Worm (Caenorhabditis elegans) whole organism, midembryonic: Measurements from ENCODE around the gene odr-1.

ENCODE experiments used
- flt-1 ChIP-seq: fragments of 200-800 bp; sonication (Bioruptor generic); IDR thresholded peaks from 2 replicates; pipeline ENCODE4 v1.3.6; 2022; ENCODE audit warnings: missing genetic modification characterization, missing compliant biosample characterization
- klf-2 ChIP-seq: fragments of 200-800 bp; sonication (Bioruptor generic); conservative IDR thresholded peaks from 2 replicates; pipeline ENCODE4 v1.3.6; 2022; ENCODE audit warnings: missing genetic modification reagents, missing genetic modification characterization, missing compliant biosample characterization
- ztf-29 ChIP-seq: fragments of 200-800 bp; sonication (Bioruptor generic); IDR thresholded peaks from 2 replicates; pipeline ENCODE4 v1.3.6; 2022; ENCODE audit warnings: missing genetic modification reagents, missing genetic modification characterization, missing compliant biosample characterization

DNA sequence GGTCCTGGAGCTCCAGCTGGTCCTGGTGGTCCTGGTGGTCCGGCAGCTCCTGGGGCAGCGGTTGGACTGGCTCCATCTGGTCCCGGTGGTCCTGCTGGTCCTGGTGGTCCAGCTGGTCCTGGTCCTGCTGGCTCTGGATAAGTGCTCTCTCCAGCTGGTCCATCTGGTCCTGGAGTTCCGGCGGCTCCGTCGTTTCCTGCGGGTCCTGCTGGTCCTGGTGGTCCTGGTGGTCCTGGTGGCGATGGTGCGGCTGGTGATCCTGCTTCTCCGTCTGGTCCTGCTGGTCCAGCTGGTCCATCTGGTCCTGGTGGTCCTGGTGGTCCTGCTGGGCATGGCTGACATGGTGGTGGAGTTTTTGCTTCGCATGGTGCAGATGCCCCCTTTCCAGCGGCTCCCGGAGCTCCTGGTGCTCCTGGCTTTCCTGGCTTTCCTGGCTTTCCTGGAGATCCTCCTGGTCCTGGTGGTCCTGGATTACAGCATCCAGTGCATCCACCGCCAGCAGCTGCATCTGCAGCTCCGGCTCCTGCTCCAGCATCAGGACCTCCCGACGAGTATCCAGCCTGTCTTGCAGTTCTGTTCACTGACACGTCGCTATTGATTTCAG, 40.5 kb downstream of the odr-1 start:
- TF ChIP-seq ztf-29 (GFP tag; lab: Robert Waterston, UW) (no peak), klf-2 (GFP tag; lab: Robert Waterston, UW) (no peak), flt-1 (GFP tag; lab: Robert Waterston, UW) (no peak)
